Fruit fly (Drosophila melanogaster) whole organism, embryonic: ENCODE measurements around the gene elB.
A peak's percentile ranks its signal among the peaks of the same experiment; 100 is the strongest.

Experiments
- Blimp-1 ChIP-seq: fragments of 200-800 bp; sonication (Bioruptor generic); optimal IDR thresholded peaks from 3 replicates; lab custom pipeline; 2018; ENCODE audit warnings: missing biosample characterization, missing genetic modification characterization, mild to moderate bottlenecking, moderate library complexity, missing genetic modification reagents
- CG10654 ChIP-seq: fragments of 200-800 bp; sonication (Bioruptor generic); optimal IDR thresholded peaks from 2 replicates; lab custom pipeline; 2016; ENCODE audit warnings: missing biosample characterization, missing genetic modification characterization
- CG11456 ChIP-seq: fragments of 200-800 bp; sonication (Bioruptor generic); IDR thresholded peaks from 3 replicates; pipeline ENCODE4 v1.3.6; 2022; ENCODE audit warnings: missing biosample characterization, missing genetic modification characterization
- CG12071 ChIP-seq: fragments of 200-800 bp; sonication (Bioruptor generic); optimal IDR thresholded peaks from 3 replicates; lab custom pipeline; 2018; ENCODE audit warnings: missing biosample characterization, mild to moderate bottlenecking, missing genetic modification characterization
- CG12155 ChIP-seq: fragments of 200-800 bp; sonication (Bioruptor generic); optimal IDR thresholded peaks from 3 replicates; lab custom pipeline; 2016; ENCODE audit warnings: missing biosample characterization, missing genetic modification characterization
- CG13296 ChIP-seq: fragments of 200-800 bp; sonication (Bioruptor generic); optimal IDR thresholded peaks from 3 replicates; lab custom pipeline; 2018; ENCODE audit warnings: missing biosample characterization, mild to moderate bottlenecking, missing genetic modification characterization
- CG15479 ChIP-seq: fragments of 200-800 bp; sonication (Bioruptor generic); optimal IDR thresholded peaks from 3 replicates; lab custom pipeline; 2019; ENCODE audit warnings: missing biosample characterization, mild to moderate bottlenecking, missing genetic modification characterization, moderate library complexity
- CG15514 ChIP-seq: fragments of 200-800 bp; sonication (Bioruptor generic); optimal IDR thresholded peaks from 3 replicates; lab custom pipeline; 2017; ENCODE audit warnings: missing biosample characterization, missing genetic modification characterization, mild to moderate bottlenecking, moderate library complexity, missing genetic modification reagents
- CG2116 ChIP-seq: fragments of 200-800 bp; sonication (Bioruptor generic); optimal IDR thresholded peaks from 3 replicates; lab custom pipeline; 2018; ENCODE audit warnings: missing biosample characterization, mild to moderate bottlenecking, missing genetic modification characterization
- CG3065 ChIP-seq: fragments of 200-800 bp; sonication (Bioruptor generic); optimal IDR thresholded peaks from 2 replicates; lab custom pipeline; 2016; ENCODE audit warnings: missing biosample characterization, missing genetic modification characterization
- CG31441 ChIP-seq: fragments of 200-800 bp; sonication (Bioruptor generic); IDR thresholded peaks from 2 replicates; pipeline ENCODE4 v1.3.6; 2022; ENCODE audit warnings: missing biosample characterization, missing genetic modification characterization
- CG34376 ChIP-seq: fragments of 200-800 bp; sonication (Bioruptor generic); optimal IDR thresholded peaks from 2 replicates; lab custom pipeline; 2018; ENCODE audit warnings: missing biosample characterization, mild to moderate bottlenecking, missing genetic modification characterization
- CG6765 ChIP-seq: fragments of 200-800 bp; sonication (Bioruptor generic); optimal IDR thresholded peaks from 3 replicates; lab custom pipeline; 2017; ENCODE audit warnings: missing biosample characterization, mild to moderate bottlenecking, missing genetic modification characterization
- CG7357 ChIP-seq: fragments of 200-800 bp; sonication (Bioruptor generic); IDR thresholded peaks from 3 replicates; pipeline ENCODE4 v1.3.6; 2022; ENCODE audit warnings: missing biosample characterization, missing genetic modification characterization
- CG7839 ChIP-seq: fragments of 200-800 bp; sonication (Bioruptor generic); optimal IDR thresholded peaks from 3 replicates; lab custom pipeline; 2018; ENCODE audit warnings: missing biosample characterization, mild to moderate bottlenecking, missing genetic modification characterization, moderate library complexity
- CG9876 ChIP-seq: fragments of 200-800 bp; sonication (Bioruptor generic); optimal IDR thresholded peaks from 2 replicates; lab custom pipeline; 2016; ENCODE audit warnings: missing biosample characterization, missing genetic modification characterization
- CkIIα-i1 ChIP-seq: fragments of 200-800 bp; sonication (Bioruptor generic); IDR thresholded peaks from 2 replicates; pipeline ENCODE4 v1.3.6; 2022; ENCODE audit warnings: missing biosample characterization, missing genetic modification characterization
- CoRest ChIP-seq: fragments of 200-800 bp; sonication (Bioruptor generic); optimal IDR thresholded peaks from 3 replicates; lab custom pipeline; 2018; ENCODE audit warnings: missing biosample characterization, mild to moderate bottlenecking, missing genetic modification characterization, moderate library complexity
- D19B ChIP-seq: fragments of 200-800 bp; sonication (Bioruptor generic); optimal IDR thresholded peaks from 2 replicates; lab custom pipeline; 2017; ENCODE audit warnings: missing biosample characterization, mild to moderate bottlenecking, missing genetic modification characterization
- Doc2 ChIP-seq: fragments of 200-800 bp; sonication (Bioruptor generic); IDR thresholded peaks from 2 replicates; pipeline ENCODE4 v1.3.6; 2022; ENCODE audit warnings: missing biosample characterization, missing genetic modification characterization
- Eip74EF ChIP-seq, 2 experiments: fragments of 200-800 bp in 1 of 2; fragments of >200 bp in 1 of 2; sonication (Bioruptor generic) in 1 of 2; optimal IDR thresholded peaks; 2 replicates each; lab custom pipeline; 2017 to 2019; ENCODE audit warnings: missing biosample characterization in 2 of 2, missing genetic modification characterization in 2 of 2, mild to moderate bottlenecking in 1 of 2, moderate library complexity in 1 of 2
- HHEX ChIP-seq: fragments of 200-800 bp; sonication (Bioruptor generic); optimal IDR thresholded peaks from 3 replicates; lab custom pipeline; 2017; ENCODE audit warnings: missing biosample characterization, mild to moderate bottlenecking, missing genetic modification characterization, missing genetic modification reagents
- Jarid2 ChIP-seq: fragments of 200-800 bp; sonication (Bioruptor generic); optimal IDR thresholded peaks from 3 replicates; lab custom pipeline; 2017; ENCODE audit warnings: mild to moderate bottlenecking, missing biosample characterization, missing genetic modification reagents, missing genetic modification characterization
- Lhr ChIP-seq: fragments of 200-800 bp; sonication (Bioruptor generic); optimal IDR thresholded peaks from 3 replicates; lab custom pipeline; 2017; ENCODE audit warnings: mild to moderate bottlenecking, missing biosample characterization, missing genetic modification reagents, missing genetic modification characterization
- Med ChIP-seq: fragments of 200-800 bp; sonication (Bioruptor generic); peaks from one replicate; lab custom pipeline; 2016; ENCODE audit warnings: missing biosample characterization, missing genetic modification characterization, mild to moderate bottlenecking, inconsistent platforms, moderate library complexity
- NC2α ChIP-seq: fragments of 200-800 bp; sonication (Bioruptor generic); optimal IDR thresholded peaks from 2 replicates; lab custom pipeline; 2016; ENCODE audit warnings: missing biosample characterization, missing genetic modification characterization
- Neu2 ChIP-seq: fragments of 200-800 bp; sonication (Bioruptor generic); optimal IDR thresholded peaks from 3 replicates; lab custom pipeline; 2016; ENCODE audit warnings: missing biosample characterization, missing genetic modification characterization, borderline replicate concordance
- Pdp1 ChIP-seq, 2 experiments: fragments of 200-800 bp; sonication (Bioruptor generic); optimal IDR thresholded peaks; 3 replicates each; lab custom pipeline; 2016; ENCODE audit warnings: missing biosample characterization in 2 of 2, missing genetic modification characterization in 2 of 2, mild to moderate bottlenecking in 1 of 2, moderate library complexity in 1 of 2
- Rx ChIP-seq: fragments of 200-800 bp; sonication (Bioruptor generic); IDR thresholded peaks from 2 replicates; pipeline ENCODE4 v1.3.6; 2022; ENCODE audit warnings: missing biosample characterization, missing genetic modification characterization
- Six4 ChIP-seq: fragments of 200-800 bp; sonication (Bioruptor generic); optimal IDR thresholded peaks from 2 replicates; lab custom pipeline; 2016; ENCODE audit warnings: missing biosample characterization, missing genetic modification characterization
- Sox102F ChIP-seq: fragments of 200-800 bp; sonication (Bioruptor generic); optimal IDR thresholded peaks from 2 replicates; lab custom pipeline; 2018; ENCODE audit warnings: missing biosample characterization, mild to moderate bottlenecking, missing genetic modification characterization, moderate library complexity
- Vsx1 ChIP-seq: fragments of 200-800 bp; sonication (Bioruptor generic); optimal IDR thresholded peaks from 2 replicates; lab custom pipeline; 2017; ENCODE audit warnings: missing biosample characterization, mild to moderate bottlenecking, missing genetic modification characterization, missing genetic modification reagents
- Xrp1 ChIP-seq: fragments of 200-800 bp; sonication (Bioruptor generic); IDR thresholded peaks from 2 replicates; pipeline ENCODE4 v1.3.6; 2022; ENCODE audit warnings: missing biosample characterization, missing genetic modification characterization
- abd-A ChIP-seq: fragments of 200-800 bp; sonication (Bioruptor generic); optimal IDR thresholded peaks from 3 replicates; lab custom pipeline; 2019; ENCODE audit warnings: missing biosample characterization, mild to moderate bottlenecking, missing genetic modification characterization, moderate library complexity
- al ChIP-seq: fragments of 200-800 bp; sonication (Bioruptor generic); IDR thresholded peaks from 2 replicates; pipeline ENCODE4 v1.3.6; 2022; ENCODE audit warnings: missing biosample characterization, missing genetic modification characterization
- chinmo ChIP-seq: fragments of 200-800 bp; sonication (Bioruptor generic); IDR thresholded peaks from 4 replicates; pipeline ENCODE4 v1.3.6; 2022; ENCODE audit warnings: missing biosample characterization, missing genetic modification characterization; ENCODE audit not compliant: partially characterized antibody
- gt ChIP-seq: fragments of 200-800 bp; sonication (Bioruptor generic); IDR thresholded peaks from 2 replicates; pipeline ENCODE4 v1.3.6; 2022; ENCODE audit warnings: missing biosample characterization, missing genetic modification characterization
- jumu ChIP-seq: fragments of 200-800 bp; sonication (Bioruptor generic); optimal IDR thresholded peaks from 3 replicates; lab custom pipeline; 2016; ENCODE audit warnings: missing biosample characterization, missing genetic modification characterization
- lab ChIP-seq: fragments of 200-800 bp; sonication (Bioruptor generic); optimal IDR thresholded peaks from 3 replicates; lab custom pipeline; 2017; ENCODE audit warnings: missing biosample characterization, missing genetic modification characterization, mild to moderate bottlenecking, moderate library complexity, missing genetic modification reagents
- lmd ChIP-seq: fragments of 200-800 bp; sonication (Bioruptor generic); IDR thresholded peaks from 2 replicates; pipeline ENCODE4 v1.3.6; 2022; ENCODE audit warnings: missing biosample characterization, missing genetic modification characterization
- nom ChIP-seq: fragments of 200-800 bp; sonication (Bioruptor generic); optimal IDR thresholded peaks from 2 replicates; lab custom pipeline; 2017; ENCODE audit warnings: missing biosample characterization, missing genetic modification characterization, mild to moderate bottlenecking, moderate library complexity, missing genetic modification reagents
- oc ChIP-seq: fragments of 200-800 bp; sonication (Bioruptor generic); optimal IDR thresholded peaks from 2 replicates; lab custom pipeline; 2018; ENCODE audit warnings: missing biosample characterization, mild to moderate bottlenecking, missing genetic modification characterization, moderate library complexity
- odd ChIP-seq: fragments of 200-800 bp; sonication (Bioruptor generic); optimal IDR thresholded peaks from 2 replicates; lab custom pipeline; 2017; ENCODE audit warnings: missing biosample characterization, mild to moderate bottlenecking, missing genetic modification characterization
- sens ChIP-seq: fragments of 200-800 bp; sonication (Bioruptor generic); peaks from one replicate; lab custom pipeline; 2016; ENCODE audit warnings: missing biosample characterization, missing genetic modification characterization
- sqz ChIP-seq: fragments of 200-800 bp; sonication (Bioruptor generic); optimal IDR thresholded peaks from 3 replicates; lab custom pipeline; 2018; ENCODE audit warnings: missing biosample characterization, mild to moderate bottlenecking, missing genetic modification characterization
- sug ChIP-seq: fragments of 200-800 bp; optimal IDR thresholded peaks from 2 replicates; lab custom pipeline; 2019; ENCODE audit warnings: missing biosample characterization, mild to moderate bottlenecking, missing genetic modification characterization, moderate library complexity
- tgo ChIP-seq: fragments of 200-800 bp; sonication (Bioruptor generic); IDR thresholded peaks from 3 replicates; pipeline ENCODE4 v1.3.6; 2022; ENCODE audit warnings: missing biosample characterization, missing genetic modification characterization
- tna ChIP-seq: fragments of 200-800 bp; sonication (Bioruptor generic); IDR thresholded peaks from 2 replicates; pipeline ENCODE4 v1.3.6; 2022; ENCODE audit warnings: missing biosample characterization, missing genetic modification characterization; ENCODE audit not compliant: partially characterized antibody
- vvl ChIP-seq: fragments of 200-800 bp; sonication (Bioruptor generic); IDR thresholded peaks from 2 replicates; pipeline ENCODE4 v1.3.6; 2022; ENCODE audit warnings: missing biosample characterization, missing genetic modification characterization

elB gene

dm6 chr2L:14397067-14397598 is 12.2 kb downstream of the elB start:
- TF ChIP-seq tna, result no peak
- TF ChIP-seq vvl (GFP tag; lab: Robert Waterston, UW), result peak; percentile 14; the same call in 1 of the 2 replicates
- TF ChIP-seq chinmo (GFP tag; lab: Robert Waterston, UW), result 0 out of 4 replicates have a peak, but pooled peaks have one; percentile 14
- peak; percentile 34 for TF ChIP-seq abd-A
- no peak for TF ChIP-seq tgo
- peak; percentile 31 for TF ChIP-seq sens (GFP tag; lab: Kevin White, UChicago)
- TF ChIP-seq Jarid2 (GFP tag; lab: Kevin White, UChicago), result no peak
- TF ChIP-seq CG9876 (GFP tag; lab: Kevin White, UChicago), result no peak
- no peak for TF ChIP-seq CG15479 (GFP tag; lab: Kevin White, UChicago)
- TF ChIP-seq Six4 (GFP tag; lab: Kevin White, UChicago), result no peak
- TF ChIP-seq sqz (GFP tag; lab: Kevin White, UChicago), result peak; percentile 3
- TF ChIP-seq jumu, result no peak
- peak; percentile 52 for TF ChIP-seq Med (GFP tag; lab: Kevin White, UChicago)
- TF ChIP-seq oc (tag; lab: Kevin White, UChicago), result peak; percentile 65
- peak in 1 of 2 experiments; percentile 60 for TF ChIP-seq Pdp1 (GFP tag; optimal IDR thresholded peaks at IDR 0.05; lab: Kevin White, UChicago)

DNA sequence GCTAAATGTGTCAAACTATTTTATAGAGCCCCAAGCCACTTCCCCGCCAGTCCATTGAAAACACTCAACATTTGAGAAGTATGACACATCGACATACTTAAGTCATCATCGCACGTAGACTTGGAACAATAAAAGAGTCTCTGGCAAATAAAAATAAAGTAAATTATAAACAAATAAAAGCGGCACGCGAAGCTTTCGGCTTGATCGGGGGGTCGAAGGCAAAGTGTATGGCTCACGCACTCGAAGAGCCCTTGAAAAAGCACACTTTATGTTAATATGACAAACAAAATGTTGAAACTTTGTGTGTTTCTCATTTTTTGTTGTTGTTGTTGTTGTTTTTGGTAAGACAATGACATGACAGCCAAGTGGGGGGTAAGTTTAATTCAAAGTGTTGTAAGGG is 13.1 kb downstream of the elB start:
- no peak for TF ChIP-seq CG7357 (GFP tag; lab: Robert Waterston, UW)
- TF ChIP-seq CG12155 (GFP tag; lab: Kevin White, UChicago), result no peak
- TF ChIP-seq NC2α (GFP tag; lab: Kevin White, UChicago), result no peak
- TF ChIP-seq CG13296 (GFP tag; lab: Kevin White, UChicago), result peak; percentile 2
- TF ChIP-seq CG10654, result no peak
- peak; percentile 15 for TF ChIP-seq CG6765
- TF ChIP-seq Vsx1 (GFP tag; lab: Kevin White, UChicago), result peak; percentile 8
- peak; percentile 33 for TF ChIP-seq CG15514 (GFP tag; lab: Kevin White, UChicago)
- TF ChIP-seq nom (GFP tag; lab: Kevin White, UChicago), result no peak
- TF ChIP-seq CG34376 (GFP tag; lab: Kevin White, UChicago), result no peak
- no peak for TF ChIP-seq CoRest (tag; lab: Kevin White, UChicago)
- TF ChIP-seq sug (tag; lab: Kevin White, UChicago), result peak; percentile 61
- TF ChIP-seq CG12071 (GFP tag; lab: Kevin White, UChicago), result peak; percentile 34
- no peak for TF ChIP-seq Rx (GFP tag; lab: Robert Waterston, UW)
- no peak for TF ChIP-seq CG2116 (GFP tag; lab: Kevin White, UChicago)
- TF ChIP-seq CG11456 (GFP tag; lab: Robert Waterston, UW), result no peak
- TF ChIP-seq CG7839, result peak; percentile 4
- peak; percentile 24; the same call in 1 of the 2 replicates for TF ChIP-seq CG31441 (GFP tag; lab: Robert Waterston, UW)
- no peak for TF ChIP-seq D19B (GFP tag; lab: Kevin White, UChicago)
- TF ChIP-seq lab (GFP tag; lab: Kevin White, UChicago), result peak; percentile 61
- TF ChIP-seq gt, result no peak
- TF ChIP-seq Eip74EF (GFP tag; optimal IDR thresholded peaks at IDR 0.05; lab: Kevin White, UChicago), result peak in 1 of 2 experiments; percentile 41
- no peak for TF ChIP-seq Neu2 (GFP tag; lab: Kevin White, UChicago)
- TF ChIP-seq Sox102F, result peak; percentile 29
- no peak for TF ChIP-seq Doc2 (GFP tag; lab: Robert Waterston, UW)
- TF ChIP-seq odd (GFP tag; lab: Kevin White, UChicago), result no peak
- TF ChIP-seq HHEX (GFP tag; lab: Kevin White, UChicago), result no peak
- peak; percentile 18; the same call in 1 of the 2 replicates for TF ChIP-seq Xrp1
- peak; percentile 5 for TF ChIP-seq Blimp-1 (GFP tag; lab: Kevin White, UChicago)
- no peak for TF ChIP-seq CkIIα-i1
- TF ChIP-seq al (GFP tag; lab: Robert Waterston, UW), result no peak
- TF ChIP-seq lmd (GFP tag; lab: Robert Waterston, UW), result no peak
- no peak for TF ChIP-seq CG3065
- TF ChIP-seq Lhr (GFP tag; lab: Kevin White, UChicago), result no peak
